Fruit fly (Drosophila melanogaster): ENCODE data around the gene Tengl1.

Gene Tengl1

dm6 chr2L:2217067-2217684, 23.2 kb downstream of the Tengl1 start, which contains the start of the genes CG15386, CG42371 and mio:
Gene CG15386 (minus strand): TSS chr2L:2217246.
Gene CG42371 (minus strand): TSS chr2L:2217246.
Gene mio (plus strand): TSS chr2L:2217290.
- TF ChIP-seq h (optimal IDR thresholded peaks at IDR 0.05) = no peak
- TF ChIP-seq ttk (optimal IDR thresholded peaks at IDR 0.05) = no peak
- TF ChIP-seq Sin3A (optimal IDR thresholded peaks at IDR 0.05) = no peak

- TF ChIP-seq Sin3A (optimal IDR thresholded peaks at IDR 0.05) (no peak), psq (optimal IDR thresholded peaks at IDR 0.05) (no peak), Myc (optimal IDR thresholded peaks at IDR 0.05) (no peak), h (optimal IDR thresholded peaks at IDR 0.05) (no peak)
These were observed 24.3 kb downstream of the Tengl1 start, which contains the start of gene daed for dm6 chr2L:2216065-2216464. Gene daed (minus strand): TSS chr2L:2216311.

- no peak for TF ChIP-seq h (optimal IDR thresholded peaks at IDR 0.05)
- TF ChIP-seq Sin3A (optimal IDR thresholded peaks at IDR 0.05) = no peak
- TF ChIP-seq psq (optimal IDR thresholded peaks at IDR 0.05) = no peak
- TF ChIP-seq Myc (optimal IDR thresholded peaks at IDR 0.05) = no peak
- TF ChIP-seq insv (optimal IDR thresholded peaks at IDR 0.05) = no peak
- TF ChIP-seq ttk (optimal IDR thresholded peaks at IDR 0.05) = no peak
These were observed 26.4 kb downstream of the Tengl1 start, which contains the start of the genes Uch and CG34174 for dm6 chr2L:2214004-2214403. Gene Uch (minus strand): TSS chr2L:2214211. Gene CG34174 (plus strand): TSS chr2L:2214266.

dm6 chr2L:2212478-2212877, 27.9 kb downstream of the Tengl1 start, which contains the start of gene CG15385:
Gene CG15385 (minus strand): TSS chr2L:2212571.
- TF ChIP-seq psq (optimal IDR thresholded peaks at IDR 0.05) (no peak), Myc (optimal IDR thresholded peaks at IDR 0.05) (no peak), insv (optimal IDR thresholded peaks at IDR 0.05) (no peak), h (optimal IDR thresholded peaks at IDR 0.05) (no peak), ttk (optimal IDR thresholded peaks at IDR 0.05) (no peak), Sin3A (optimal IDR thresholded peaks at IDR 0.05) (no peak)

- no peak for TF ChIP-seq insv (optimal IDR thresholded peaks at IDR 0.05)
- TF ChIP-seq h (optimal IDR thresholded peaks at IDR 0.05) = no peak
- TF ChIP-seq ttk (optimal IDR thresholded peaks at IDR 0.05) = no peak
- no peak for TF ChIP-seq Myc (optimal IDR thresholded peaks at IDR 0.05)
- no peak for TF ChIP-seq psq (optimal IDR thresholded peaks at IDR 0.05)
- TF ChIP-seq Sin3A (optimal IDR thresholded peaks at IDR 0.05) = no peak
These were observed 31.4 kb downstream of the Tengl1 start, which contains the start of gene CG33124 for dm6 chr2L:2209002-2209401. Gene CG33124 (minus strand): TSS chr2L:2209102.

dm6 chr2L:2206066-2206465, 34.3 kb downstream of the Tengl1 start, which contains the start of gene CG31668:
Gene CG31668 (minus strand): TSS chr2L:2206166.
- no peak for TF ChIP-seq Sin3A (optimal IDR thresholded peaks at IDR 0.05)
- TF ChIP-seq psq (optimal IDR thresholded peaks at IDR 0.05) = no peak
- TF ChIP-seq ttk (optimal IDR thresholded peaks at IDR 0.05) = no peak
- TF ChIP-seq insv (optimal IDR thresholded peaks at IDR 0.05) = no peak
- TF ChIP-seq Myc (optimal IDR thresholded peaks at IDR 0.05) = no peak
- no peak for TF ChIP-seq h (optimal IDR thresholded peaks at IDR 0.05)

dm6 chr2L:2202853-2203717, 37.3 kb downstream of the Tengl1 start:
- TF ChIP-seq psq (optimal IDR thresholded peaks at IDR 0.05) = no peak
- TF ChIP-seq Sin3A (optimal IDR thresholded peaks at IDR 0.05) = no peak
- TF ChIP-seq h (optimal IDR thresholded peaks at IDR 0.05) = no peak
- no peak for TF ChIP-seq Myc (optimal IDR thresholded peaks at IDR 0.05)
- no peak for TF ChIP-seq ttk (optimal IDR thresholded peaks at IDR 0.05)
- no peak for TF ChIP-seq insv (optimal IDR thresholded peaks at IDR 0.05)

- no peak for TF ChIP-seq psq (optimal IDR thresholded peaks at IDR 0.05)
- TF ChIP-seq insv (optimal IDR thresholded peaks at IDR 0.05) = no peak
- no peak for TF ChIP-seq Sin3A (optimal IDR thresholded peaks at IDR 0.05)
- no peak for TF ChIP-seq ttk (optimal IDR thresholded peaks at IDR 0.05)
- no peak for TF ChIP-seq Myc (optimal IDR thresholded peaks at IDR 0.05)
These were observed 38.2 kb downstream of the Tengl1 start for dm6 chr2L:2202018-2202852.

- TF ChIP-seq Myc (optimal IDR thresholded peaks at IDR 0.05) = no peak
- no peak for TF ChIP-seq Sin3A (optimal IDR thresholded peaks at IDR 0.05)
- no peak for TF ChIP-seq ttk (optimal IDR thresholded peaks at IDR 0.05)
- TF ChIP-seq psq (optimal IDR thresholded peaks at IDR 0.05) = no peak
- TF ChIP-seq h (optimal IDR thresholded peaks at IDR 0.05) = no peak
- TF ChIP-seq insv (optimal IDR thresholded peaks at IDR 0.05) = no peak
These were observed 39.3 kb downstream of the Tengl1 start for dm6 chr2L:2201107-2201561.

dm6 chr2L:2200136-2201036, 40.0 kb downstream of the Tengl1 start:
- TF ChIP-seq insv (optimal IDR thresholded peaks at IDR 0.05) (no peak), h (optimal IDR thresholded peaks at IDR 0.05) (no peak), Sin3A (optimal IDR thresholded peaks at IDR 0.05) (no peak), Myc (optimal IDR thresholded peaks at IDR 0.05) (no peak)

dm6 chr2L:2199433-2199796, 41.0 kb downstream of the Tengl1 start:
- no peak for TF ChIP-seq psq (optimal IDR thresholded peaks at IDR 0.05)
- TF ChIP-seq insv (optimal IDR thresholded peaks at IDR 0.05) = no peak
- TF ChIP-seq Myc (optimal IDR thresholded peaks at IDR 0.05) = no peak
- no peak for TF ChIP-seq Sin3A (optimal IDR thresholded peaks at IDR 0.05)
- TF ChIP-seq h (optimal IDR thresholded peaks at IDR 0.05) = no peak
- no peak for TF ChIP-seq ttk (optimal IDR thresholded peaks at IDR 0.05)

Measured in Kc167 (cell line).